Fruit fly (Drosophila melanogaster): ENCODE measurements around the gene Marcal1.
A peak's percentile ranks its signal among the peaks of the same experiment; 100 is the strongest.

The Marcal1 gene

dm6 chr2L:4907986-4908385 is 47.3 kb upstream of the Marcal1 start (continued):
- TF ChIP-seq E2f1 (GFP tag; IDR thresholded peaks at IDR 0.05) (peak; percentile 61), CG14014 (GFP tag; IDR thresholded peaks at IDR 0.05) (peak; percentile 49; the same call in 1 of the 2 replicates), CG10267 (tag; optimal IDR thresholded peaks at IDR 0.05) (peak; percentile 63), Oaz (GFP tag; IDR thresholded peaks at IDR 0.05) (peak; percentile 23; the same call in 1 of the 2 replicates), btn (GFP tag; optimal IDR thresholded peaks at IDR 0.05) (no peak), gsb-n (tag; optimal IDR thresholded peaks at IDR 0.05) (peak; percentile 64), CG7745 (tag; optimal IDR thresholded peaks at IDR 0.05) (no peak), CG31224 (GFP tag; IDR thresholded peaks at IDR 0.05) (no peak), CoRest (tag; optimal IDR thresholded peaks at IDR 0.05) (peak; percentile 74), dpn (GFP tag; optimal IDR thresholded peaks at IDR 0.05) (peak in 1 of 2 experiments; percentile 56), Dref (GFP tag; IDR thresholded peaks at IDR 0.05) (no peak), ab (GFP tag; optimal IDR thresholded peaks at IDR 0.05) (no peak), tgo (GFP tag; IDR thresholded peaks at IDR 0.05) (peak; percentile 77; the same call in 2 of the 3 replicates), fu2 (GFP tag; optimal IDR thresholded peaks at IDR 0.05) (no peak), dmrt99B (tag; optimal IDR thresholded peaks at IDR 0.05) (peak; percentile 93), lmd (GFP tag; IDR thresholded peaks at IDR 0.05) (peak; percentile 60), nerfin-1 (tag; optimal IDR thresholded peaks at IDR 0.05) (peak; percentile 77), crc (GFP tag; optimal IDR thresholded peaks at IDR 0.05) (no peak), Rfx (GFP tag; IDR thresholded peaks at IDR 0.05) (no peak), HLHmδ (GFP tag; optimal IDR thresholded peaks at IDR 0.05) (no peak), gfzf (GFP tag; optimal IDR thresholded peaks at IDR 0.05) (no peak), CG2678 (tag; optimal IDR thresholded peaks at IDR 0.05) (peak; percentile 84), Bdp1 (GFP tag; optimal IDR thresholded peaks at IDR 0.05) (no peak), tin (GFP tag; optimal IDR thresholded peaks at IDR 0.05) (peak; percentile 53), CG11398 (GFP tag; optimal IDR thresholded peaks at IDR 0.05) (no peak), Spps (tag; optimal IDR thresholded peaks at IDR 0.05) (no peak), bigmax (GFP tag; optimal IDR thresholded peaks at IDR 0.05) (no peak), Mad (GFP tag; optimal IDR thresholded peaks at IDR 0.05) (peak; percentile 28), CG14441 (GFP tag; IDR thresholded peaks at IDR 0.05) (peak; percentile 46; the same call in 1 of the 2 replicates), Hr78 (GFP tag; optimal IDR thresholded peaks at IDR 0.05) (peak in 1 of 2 experiments; percentile 67), schlank (tag; optimal IDR thresholded peaks at IDR 0.05) (no peak), CG2712 (tag; optimal IDR thresholded peaks at IDR 0.05) (peak; percentile 78), CG15011 (GFP tag; optimal IDR thresholded peaks at IDR 0.05) (peak; percentile 30), Hmr (GFP tag; optimal IDR thresholded peaks at IDR 0.05) (peak; percentile 44), zen2 (GFP tag; IDR thresholded peaks at IDR 0.05; ENCODE audit: partially characterized antibody) (no peak), Tbp (GFP tag; optimal IDR thresholded peaks at IDR 0.05) (no peak), sob (GFP tag; IDR thresholded peaks at IDR 0.05) (peak; percentile 77), az2 (GFP tag; optimal IDR thresholded peaks at IDR 0.05) (peak; percentile 74), Optix (GFP tag; IDR thresholded peaks at IDR 0.05) (peak; percentile 54; the same call in 2 of the 3 replicates), CG15073 (GFP tag; optimal IDR thresholded peaks at IDR 0.05) (no peak), jumu (GFP tag; optimal IDR thresholded peaks at IDR 0.05) (no peak), stwl (tag; optimal IDR thresholded peaks at IDR 0.05) (no peak), insv (GFP tag; optimal IDR thresholded peaks at IDR 0.05) (no peak), CG32532 (GFP tag; IDR thresholded peaks at IDR 0.05) (no peak), CG7839 (tag; optimal IDR thresholded peaks at IDR 0.05) (peak; percentile 70), kay (GFP tag; optimal IDR thresholded peaks at IDR 0.05) (no peak), oc (tag; optimal IDR thresholded peaks at IDR 0.05) (peak; percentile 64), Dip3 (GFP tag; optimal IDR thresholded peaks at IDR 0.05) (no peak), chn (GFP tag; optimal IDR thresholded peaks at IDR 0.05) (no peak), CG4820 (GFP tag; optimal IDR thresholded peaks at IDR 0.05) (peak; percentile 41), ro (GFP tag; IDR thresholded peaks at IDR 0.05) (no peak), Gug (GFP tag; IDR thresholded peaks at IDR 0.05) (no peak)

Measured in whole organism, embryonic.